Fruit fly (Drosophila melanogaster) whole organism, embryonic: ENCODE measurements around the gene Cpr.

Experiments used
- CG10147 ChIP-seq: fragments of 200-800 bp; sonication (Bioruptor generic); optimal IDR thresholded peaks from 2 replicates; lab custom pipeline; 2019; ENCODE audit warnings: missing biosample characterization, mild to moderate bottlenecking, missing genetic modification characterization, moderate library complexity
- CG10209 ChIP-seq: fragments of 200-800 bp; sonication (Bioruptor generic); optimal IDR thresholded peaks from 3 replicates; lab custom pipeline; 2017; ENCODE audit warnings: missing biosample characterization, mild to moderate bottlenecking, missing genetic modification characterization, missing genetic modification reagents
- CG12744 ChIP-seq: fragments of 200-800 bp; sonication (Bioruptor generic); optimal IDR thresholded peaks from 2 replicates; lab custom pipeline; 2016; ENCODE audit warnings: missing biosample characterization, missing genetic modification characterization
- CG12769 ChIP-seq: fragments of 200-800 bp; sonication (Bioruptor generic); optimal IDR thresholded peaks from 2 replicates; lab custom pipeline; 2019; ENCODE audit warnings: missing biosample characterization, mild to moderate bottlenecking, missing genetic modification characterization, moderate library complexity
- CG14441 ChIP-seq: fragments of 200-800 bp; sonication (Bioruptor generic); IDR thresholded peaks from 2 replicates; pipeline ENCODE4 v1.3.6; 2022; ENCODE audit warnings: missing biosample characterization, missing genetic modification characterization
- CG14965 ChIP-seq: fragments of 200-800 bp; sonication (Bioruptor generic); optimal IDR thresholded peaks from 2 replicates; lab custom pipeline; 2016; ENCODE audit warnings: missing biosample characterization, missing genetic modification characterization, borderline replicate concordance
- CG1529 ChIP-seq: fragments of 200-800 bp; sonication (Bioruptor generic); optimal IDR thresholded peaks from 3 replicates; lab custom pipeline; 2018; ENCODE audit warnings: missing biosample characterization, missing genetic modification characterization
- CG15514 ChIP-seq: fragments of 200-800 bp; sonication (Bioruptor generic); optimal IDR thresholded peaks from 3 replicates; lab custom pipeline; 2017; ENCODE audit warnings: missing biosample characterization, missing genetic modification characterization, mild to moderate bottlenecking, moderate library complexity, missing genetic modification reagents
- CG17186 ChIP-seq: fragments of 200-800 bp; sonication (Bioruptor generic); optimal IDR thresholded peaks from 3 replicates; lab custom pipeline; 2017; ENCODE audit warnings: missing biosample characterization, missing genetic modification reagents, missing genetic modification characterization
- CG17802 ChIP-seq: fragments of 200-800 bp; sonication (Bioruptor generic); optimal IDR thresholded peaks from 2 replicates; lab custom pipeline; 2018; ENCODE audit warnings: missing biosample characterization, mild to moderate bottlenecking, missing genetic modification characterization, moderate library complexity
- CG1832 ChIP-seq: fragments of 200-800 bp; sonication (Bioruptor generic); optimal IDR thresholded peaks from 2 replicates; lab custom pipeline; 2017; ENCODE audit warnings: missing biosample characterization, mild to moderate bottlenecking, missing genetic modification characterization, inconsistent platforms
- CG2678 ChIP-seq: fragments of 200-800 bp; sonication (Bioruptor generic); optimal IDR thresholded peaks from 3 replicates; lab custom pipeline; 2019; ENCODE audit warnings: missing biosample characterization, mild to moderate bottlenecking, missing genetic modification characterization, moderate library complexity
- CG2712 ChIP-seq: fragments of 200-800 bp; optimal IDR thresholded peaks from 3 replicates; lab custom pipeline; 2019; ENCODE audit warnings: missing biosample characterization, mild to moderate bottlenecking, missing genetic modification characterization, moderate library complexity
- CG6791 ChIP-seq: fragments of 200-800 bp; sonication (Bioruptor generic); IDR thresholded peaks from 3 replicates; pipeline ENCODE4 v1.3.6; 2022; ENCODE audit warnings: missing biosample characterization, missing genetic modification characterization; ENCODE audit not compliant: partially characterized antibody
- CG9215 ChIP-seq: fragments of 200-800 bp; sonication (Bioruptor generic); IDR thresholded peaks from 2 replicates; pipeline ENCODE4 v1.3.6; 2022; ENCODE audit warnings: missing biosample characterization, missing genetic modification characterization
- CG9437 ChIP-seq: fragments of 200-800 bp; sonication (Bioruptor generic); optimal IDR thresholded peaks from 2 replicates; lab custom pipeline; 2018; ENCODE audit warnings: missing biosample characterization, mild to moderate bottlenecking, missing genetic modification characterization
- Doc2 ChIP-seq: fragments of 200-800 bp; sonication (Bioruptor generic); IDR thresholded peaks from 2 replicates; pipeline ENCODE4 v1.3.6; 2022; ENCODE audit warnings: missing biosample characterization, missing genetic modification characterization
- Dp ChIP-seq: fragments of 200-800 bp; sonication (Bioruptor generic); optimal IDR thresholded peaks from 2 replicates; lab custom pipeline; 2018; ENCODE audit warnings: missing biosample characterization, mild to moderate bottlenecking, missing genetic modification characterization, moderate library complexity
- ERR ChIP-seq: fragments of 200-800 bp; sonication (Bioruptor generic); optimal IDR thresholded peaks from 2 replicates; lab custom pipeline; 2016; ENCODE audit warnings: missing biosample characterization, missing genetic modification characterization
- HmgZ ChIP-seq: fragments of 200-800 bp; sonication (Bioruptor generic); optimal IDR thresholded peaks from 2 replicates; lab custom pipeline; 2018; ENCODE audit warnings: missing biosample characterization, mild to moderate bottlenecking, missing genetic modification characterization
- Hr3 ChIP-seq: fragments of 200-800 bp; sonication (Bioruptor generic); optimal IDR thresholded peaks from 3 replicates; lab custom pipeline; 2016; ENCODE audit warnings: missing biosample characterization, missing genetic modification characterization
- MBD-R2 ChIP-seq: fragments of 200-800 bp; sonication (Bioruptor generic); IDR thresholded peaks from 2 replicates; pipeline ENCODE4 v1.3.6; 2022; ENCODE audit warnings: missing biosample characterization, missing genetic modification characterization
- Mad ChIP-seq: fragments of 200-800 bp; sonication (Bioruptor generic); optimal IDR thresholded peaks from 2 replicates; lab custom pipeline; 2016; ENCODE audit warnings: missing biosample characterization, missing genetic modification characterization
- NC2β ChIP-seq: fragments of 200-800 bp; sonication (Bioruptor generic); optimal IDR thresholded peaks from 2 replicates; lab custom pipeline; 2016; ENCODE audit warnings: missing biosample characterization, missing genetic modification characterization
- Neu2 ChIP-seq: fragments of 200-800 bp; sonication (Bioruptor generic); optimal IDR thresholded peaks from 3 replicates; lab custom pipeline; 2016; ENCODE audit warnings: missing biosample characterization, missing genetic modification characterization, borderline replicate concordance
- Nf-YC ChIP-seq: fragments of 200-800 bp; optimal IDR thresholded peaks from 3 replicates; lab custom pipeline; 2019; ENCODE audit warnings: missing biosample characterization, mild to moderate bottlenecking, missing genetic modification characterization, moderate library complexity
- Scr ChIP-seq: fragments of 200-800 bp; sonication (Bioruptor generic); IDR thresholded peaks from 2 replicates; pipeline ENCODE4 v1.3.6; 2022; ENCODE audit warnings: missing biosample characterization, missing genetic modification characterization; ENCODE audit not compliant: partially characterized antibody
- Sin3A ChIP-seq: fragments of >200 bp; optimal IDR thresholded peaks from 2 replicates; lab custom pipeline; 2018
- Xbp1 ChIP-seq: fragments of 200-800 bp; sonication (Bioruptor generic); optimal IDR thresholded peaks from 3 replicates; lab custom pipeline; 2016; ENCODE audit warnings: missing biosample characterization, mild to moderate bottlenecking, missing genetic modification characterization
- cato ChIP-seq: fragments of 200-800 bp; sonication (Bioruptor generic); optimal IDR thresholded peaks from 2 replicates; lab custom pipeline; 2016; ENCODE audit warnings: missing biosample characterization, missing genetic modification characterization, borderline replicate concordance
- chinmo ChIP-seq: fragments of 200-800 bp; sonication (Bioruptor generic); IDR thresholded peaks from 4 replicates; pipeline ENCODE4 v1.3.6; 2022; ENCODE audit warnings: missing biosample characterization, missing genetic modification characterization; ENCODE audit not compliant: partially characterized antibody
- dmrt99B ChIP-seq: fragments of 200-800 bp; sonication (Bioruptor generic); optimal IDR thresholded peaks from 2 replicates; lab custom pipeline; 2018; ENCODE audit warnings: missing biosample characterization, mild to moderate bottlenecking, missing genetic modification characterization, moderate library complexity
- dpn ChIP-seq, 2 experiments: fragments of 200-800 bp; sonication (Bioruptor generic); optimal IDR thresholded peaks; 3 replicates each; lab custom pipeline; 2016; ENCODE audit warnings: missing biosample characterization in 2 of 2, missing genetic modification characterization in 2 of 2
- fd102C ChIP-seq: fragments of 200-800 bp; sonication (Bioruptor generic); optimal IDR thresholded peaks from 2 replicates; lab custom pipeline; 2018; ENCODE audit warnings: missing biosample characterization, mild to moderate bottlenecking, missing genetic modification characterization, moderate library complexity
- gt ChIP-seq: fragments of 200-800 bp; sonication (Bioruptor generic); IDR thresholded peaks from 2 replicates; pipeline ENCODE4 v1.3.6; 2022; ENCODE audit warnings: missing biosample characterization, missing genetic modification characterization
- ken ChIP-seq: fragments of 200-800 bp; sonication (Bioruptor generic); IDR thresholded peaks from 3 replicates; pipeline ENCODE4 v1.3.6; 2022; ENCODE audit warnings: missing biosample characterization, missing genetic modification characterization
- lab ChIP-seq: fragments of 200-800 bp; sonication (Bioruptor generic); optimal IDR thresholded peaks from 3 replicates; lab custom pipeline; 2017; ENCODE audit warnings: missing biosample characterization, missing genetic modification characterization, mild to moderate bottlenecking, moderate library complexity, missing genetic modification reagents
- lbe ChIP-seq: fragments of 200-800 bp; sonication (Bioruptor generic); optimal IDR thresholded peaks from 2 replicates; lab custom pipeline; 2016; ENCODE audit warnings: missing biosample characterization, mild to moderate bottlenecking, missing genetic modification characterization
- lola ChIP-seq, 3 experiments: fragments of >200 bp in 2 of 3; fragments of 200-800 bp in 1 of 3; sonication (Bioruptor generic) in 1 of 3; optimal IDR thresholded peaks; 2 replicates each; lab custom pipeline; 2017 to 2019; ENCODE audit warnings: missing biosample characterization in 3 of 3, missing genetic modification characterization in 3 of 3, mild to moderate bottlenecking in 1 of 3, moderate library complexity in 1 of 3
- pfk ChIP-seq: fragments of 200-800 bp; sonication (Bioruptor generic); optimal IDR thresholded peaks from 2 replicates; lab custom pipeline; 2018; ENCODE audit warnings: missing biosample characterization, mild to moderate bottlenecking, missing genetic modification characterization, moderate library complexity
- phol ChIP-seq: fragments of 200-800 bp; sonication (Bioruptor generic); optimal IDR thresholded peaks from 3 replicates; lab custom pipeline; 2018; ENCODE audit warnings: missing biosample characterization, mild to moderate bottlenecking, missing genetic modification characterization, moderate library complexity
- rib ChIP-seq: fragments of 200-800 bp; sonication (Bioruptor generic); IDR thresholded peaks from 2 replicates; pipeline ENCODE4 v1.3.6; 2022; ENCODE audit warnings: missing biosample characterization, missing genetic modification characterization
- ro ChIP-seq: fragments of 200-800 bp; sonication (Bioruptor generic); IDR thresholded peaks from 2 replicates; pipeline ENCODE4 v1.3.6; 2022; ENCODE audit warnings: missing biosample characterization, missing genetic modification characterization
- sens ChIP-seq: fragments of 200-800 bp; sonication (Bioruptor generic); peaks from one replicate; lab custom pipeline; 2016; ENCODE audit warnings: missing biosample characterization, missing genetic modification characterization
- shn ChIP-seq: fragments of 200-800 bp; sonication (Bioruptor generic); optimal IDR thresholded peaks from 3 replicates; lab custom pipeline; 2016; ENCODE audit warnings: missing biosample characterization, missing genetic modification characterization
- stwl ChIP-seq: fragments of 200-800 bp; sonication (Bioruptor generic); optimal IDR thresholded peaks from 3 replicates; lab custom pipeline; 2018; ENCODE audit warnings: missing biosample characterization, mild to moderate bottlenecking, missing genetic modification characterization, moderate library complexity
- toy ChIP-seq: fragments of 200-800 bp; sonication (Bioruptor generic); IDR thresholded peaks from 2 replicates; pipeline ENCODE4 v1.3.6; 2022; ENCODE audit warnings: missing biosample characterization, missing genetic modification characterization
- ttk ChIP-seq: fragments of 200-800 bp; sonication (Bioruptor generic); IDR thresholded peaks from 2 replicates; pipeline ENCODE4 v2.1.2; 2022; ENCODE audit warnings: missing biosample characterization, missing genetic modification characterization

Gene Cpr

DNA sequence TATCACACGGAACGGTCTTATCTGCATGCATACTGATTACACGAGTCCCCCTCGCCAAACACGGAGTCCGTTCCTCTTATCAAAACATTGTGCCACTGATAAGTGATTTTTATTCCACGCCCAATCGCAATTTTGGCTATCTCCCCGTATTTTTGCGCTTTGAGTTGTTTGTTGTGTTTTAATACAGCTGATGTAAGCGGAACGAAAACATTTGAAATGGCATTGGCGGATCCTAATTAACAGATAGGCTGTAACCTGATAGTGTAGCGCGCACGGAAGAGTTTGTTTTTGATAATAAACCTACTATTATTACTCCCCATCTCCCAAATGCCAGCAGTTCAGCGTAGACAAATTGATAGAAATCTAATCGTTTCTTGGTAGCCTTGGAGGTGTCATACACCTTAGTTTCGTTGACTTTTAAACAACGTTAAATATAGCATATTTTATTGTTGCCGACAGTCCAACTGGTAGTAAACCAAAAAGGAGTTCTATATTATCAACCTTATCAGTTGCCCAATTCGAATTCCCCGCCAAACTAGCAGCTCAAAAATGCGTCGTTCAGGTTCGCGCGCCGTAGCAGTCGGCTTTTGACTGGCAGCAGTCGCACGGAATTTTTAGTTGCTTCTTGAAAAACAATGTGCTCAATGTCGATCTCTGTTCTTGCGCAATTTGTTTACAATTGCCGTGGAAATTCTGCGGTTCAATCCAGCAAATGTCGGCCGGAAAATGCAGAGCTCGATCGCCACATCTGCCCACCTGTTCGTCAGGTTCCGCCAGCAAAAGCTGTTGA lies 4.6 kb downstream of the Cpr start (continued):
- TF ChIP-seq CG6791 (GFP tag; lab: Robert Waterston, UW), result peak; percentile 60; the same call in 2 of the 3 replicates
- TF ChIP-seq CG14965 (GFP tag; lab: Kevin White, UChicago), result no peak
- no peak for TF ChIP-seq CG10209 (GFP tag; lab: Kevin White, UChicago)
- no peak for TF ChIP-seq CG1529 (GFP tag; lab: Kevin White, UChicago)
- TF ChIP-seq Sin3A (lab: Kevin White, UChicago), result peak; percentile 54
- TF ChIP-seq stwl, result peak; percentile 65
- TF ChIP-seq lab (GFP tag; lab: Kevin White, UChicago), result peak; percentile 27
- no peak for TF ChIP-seq Doc2 (GFP tag; lab: Robert Waterston, UW)
- TF ChIP-seq phol (tag; lab: Kevin White, UChicago), result peak; percentile 17
- peak; percentile 12 for TF ChIP-seq Xbp1
- TF ChIP-seq CG2678 (tag; lab: Kevin White, UChicago), result peak; percentile 3
- TF ChIP-seq dpn (GFP tag; optimal IDR thresholded peaks at IDR 0.05; lab: Kevin White, UChicago), result peak; percentile 0 to 24
- TF ChIP-seq Scr (GFP tag; lab: Robert Waterston, UW), result peak; percentile 17; the same call in 1 of the 2 replicates
- peak; percentile 73 for TF ChIP-seq MBD-R2 (GFP tag; lab: Robert Waterston, UW)
- TF ChIP-seq Mad (GFP tag; lab: Kevin White, UChicago), result peak; percentile 4
- TF ChIP-seq CG9437 (GFP tag; lab: Kevin White, UChicago), result peak; percentile 40
- TF ChIP-seq Hr3 (GFP tag; lab: Kevin White, UChicago), result no peak
- TF ChIP-seq CG12769 (tag; lab: Kevin White, UChicago), result peak; percentile 21
- no peak for TF ChIP-seq lola (GFP tag; optimal IDR thresholded peaks at IDR 0.05; lab: Kevin White, UChicago)
- TF ChIP-seq NC2β (GFP tag; lab: Kevin White, UChicago), result no peak
- TF ChIP-seq sens (GFP tag; lab: Kevin White, UChicago), result peak; percentile 67
- TF ChIP-seq CG17802 (tag; lab: Kevin White, UChicago), result no peak
- TF ChIP-seq pfk (GFP tag; lab: Kevin White, UChicago), result peak; percentile 13
- TF ChIP-seq toy, result no peak
- TF ChIP-seq ttk, result no peak
- no peak for TF ChIP-seq CG9215 (GFP tag; lab: Robert Waterston, UW)
- TF ChIP-seq gt (GFP tag; lab: Robert Waterston, UW), result 0 out of 2 replicates have a peak, but pooled peaks have one; percentile 28
- no peak for TF ChIP-seq cato
- peak; percentile 95 for TF ChIP-seq Dp (GFP tag; lab: Kevin White, UChicago)
- TF ChIP-seq CG17186 (GFP tag; lab: Kevin White, UChicago), result peak; percentile 77
- TF ChIP-seq CG14441 (GFP tag; lab: Robert Waterston, UW), result peak; percentile 43; the same call in 1 of the 2 replicates
- TF ChIP-seq shn (GFP tag; lab: Kevin White, UChicago), result no peak
- peak; percentile 27 for TF ChIP-seq Neu2 (GFP tag; lab: Kevin White, UChicago)
- TF ChIP-seq CG10147 (GFP tag; lab: Kevin White, UChicago), result peak; percentile 39
- TF ChIP-seq ken (GFP tag; lab: Robert Waterston, UW), result 0 out of 3 replicates have a peak, but pooled peaks have one; percentile 19
- TF ChIP-seq CG15514, result peak; percentile 97
- TF ChIP-seq CG2712 (tag; lab: Kevin White, UChicago), result peak; percentile 17
- TF ChIP-seq CG12744, result no peak
- peak; percentile 68 for TF ChIP-seq rib (GFP tag; lab: Robert Waterston, UW)
- no peak for TF ChIP-seq CG1832
- no peak for TF ChIP-seq fd102C (GFP tag; lab: Kevin White, UChicago)
- TF ChIP-seq lbe, result no peak
- no peak for TF ChIP-seq dmrt99B (tag; lab: Kevin White, UChicago)
- TF ChIP-seq ro, result no peak
- TF ChIP-seq chinmo (GFP tag; lab: Robert Waterston, UW), result 0 out of 4 replicates have a peak, but pooled peaks have one; percentile 19
- no peak for TF ChIP-seq ERR (GFP tag; lab: Kevin White, UChicago)
- TF ChIP-seq Nf-YC (tag; lab: Kevin White, UChicago), result peak; percentile 26
- peak; percentile 74 for TF ChIP-seq HmgZ (tag; lab: Kevin White, UChicago)
